Fruit fly (Drosophila melanogaster): ENCODE data around the gene CG13041.

CG13041 gene

DNA sequence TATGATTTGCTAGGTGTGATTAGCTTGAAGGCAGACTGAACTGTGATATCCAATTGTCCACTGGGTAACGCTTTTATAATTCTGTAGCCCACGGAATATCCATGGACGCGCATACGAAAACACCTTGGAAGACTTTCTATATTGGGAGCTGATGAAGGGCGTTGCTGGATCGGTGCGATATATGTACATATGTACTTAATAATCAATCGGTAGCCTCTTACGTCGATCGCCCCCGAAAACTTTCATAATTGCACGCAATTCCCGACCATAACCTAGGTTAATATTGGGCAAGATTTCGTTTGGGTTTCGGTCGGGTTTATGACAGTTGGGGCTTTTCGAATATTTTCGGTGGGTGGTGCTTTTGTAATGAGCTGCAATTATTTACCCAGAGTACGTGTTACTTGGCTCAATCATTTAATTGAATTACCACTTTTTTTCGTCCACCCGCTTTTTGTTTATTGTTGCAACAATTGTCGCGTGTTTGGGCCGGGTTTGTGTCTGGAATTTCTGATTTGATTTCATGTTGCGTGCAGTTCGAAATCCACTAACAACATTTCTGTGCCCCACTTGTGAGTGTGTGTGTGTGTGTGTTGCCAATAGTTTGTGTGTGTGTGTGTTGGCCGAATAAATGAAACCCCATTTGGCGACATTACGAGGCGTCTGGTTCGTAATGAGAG is 37.3 kb downstream of the CG13041 start, which contains the start of gene CG13049:
TSS of gene CG13049 (minus strand) at position 51 of the 677 bp plus-strand sequence.
- TF ChIP-seq CG7101 (tag; optimal IDR thresholded peaks at IDR 0.05) (no peak), CG7045 (GFP tag; optimal IDR thresholded peaks at IDR 0.05) (no peak), Clk (GFP tag; optimal IDR thresholded peaks at IDR 0.05) (no peak), tj (GFP tag; optimal IDR thresholded peaks at IDR 0.05) (no peak), CG5204 (GFP tag; optimal IDR thresholded peaks at IDR 0.05) (no peak), CG14711 (tag; optimal IDR thresholded peaks at IDR 0.05) (no peak)

DNA sequence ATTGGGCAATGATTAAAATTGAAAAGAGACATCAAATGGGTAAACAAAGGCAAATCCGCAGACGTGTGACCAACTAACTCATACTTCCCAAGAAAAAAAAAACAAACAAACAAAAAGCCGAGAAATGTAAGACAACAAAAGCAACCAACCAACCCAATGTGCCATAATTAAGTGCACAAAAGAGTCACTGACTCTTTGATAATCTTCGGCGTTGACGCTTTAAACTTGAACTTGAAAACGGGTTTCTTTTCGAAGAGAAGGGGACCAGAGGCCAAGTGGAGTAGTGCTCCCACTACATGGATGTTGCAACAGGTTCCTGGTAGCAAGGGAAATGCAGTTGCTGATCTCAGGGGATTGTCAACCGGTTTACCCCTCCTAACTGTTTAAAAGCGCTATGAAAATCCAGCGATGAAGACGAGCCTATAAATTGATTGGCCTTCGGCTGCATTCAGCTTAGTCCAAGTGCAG is 39.3 kb downstream of the CG13041 start, which contains the start of gene CG13064:
TSS of gene CG13064 (plus strand) at position 418 of the 468 bp plus-strand sequence.
- TF ChIP-seq CG7045 (GFP tag; optimal IDR thresholded peaks at IDR 0.05) (no peak), Hr96 (GFP tag; optimal IDR thresholded peaks at IDR 0.05) (no peak), cic (GFP tag; optimal IDR thresholded peaks at IDR 0.05) (no peak), CG7101 (tag; optimal IDR thresholded peaks at IDR 0.05) (no peak)

DNA sequence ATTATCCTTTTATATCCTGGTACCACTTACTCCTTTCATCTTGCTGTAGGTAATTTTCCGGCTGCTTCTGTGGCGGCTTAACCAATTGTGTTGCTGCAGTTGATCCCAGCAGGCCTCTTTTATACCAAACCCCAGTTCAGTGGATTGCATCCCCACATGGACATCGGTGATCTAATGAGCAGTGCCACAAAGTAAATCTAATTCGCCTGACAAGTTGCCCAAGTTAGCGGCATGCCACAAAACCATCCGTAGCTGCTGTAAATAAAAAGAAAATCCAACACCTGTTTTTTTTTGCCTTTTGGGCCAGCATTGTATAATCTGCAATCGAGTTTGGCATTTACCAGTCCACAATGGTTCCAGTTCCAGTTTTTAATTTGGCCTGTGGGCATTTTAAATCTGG is 40.2 kb downstream of the CG13041 start, which contains the start of gene CG13050:
TSS of gene CG13050 (minus strand) at position 101 of the 400 bp plus-strand sequence.
- TF ChIP-seq toe (GFP tag; optimal IDR thresholded peaks at IDR 0.05) (no peak), Mnt (GFP tag; optimal IDR thresholded peaks at IDR 0.05) (no peak), cic (GFP tag; optimal IDR thresholded peaks at IDR 0.05) (no peak), CG12768 (GFP tag; optimal IDR thresholded peaks at IDR 0.05) (no peak), CG1620 (GFP tag; optimal IDR thresholded peaks at IDR 0.05) (no peak), CG33017 (tag; optimal IDR thresholded peaks at IDR 0.05) (no peak), cnc (optimal IDR thresholded peaks at IDR 0.05) (no peak), pad (GFP tag; optimal IDR thresholded peaks at IDR 0.05) (no peak), kay (GFP tag; ENCODE audit: borderline replicate concordance) (no peak), Hr96 (GFP tag; optimal IDR thresholded peaks at IDR 0.05) (no peak), CG7045 (GFP tag; optimal IDR thresholded peaks at IDR 0.05) (no peak), Crg-1 (GFP tag; optimal IDR thresholded peaks at IDR 0.05) (no peak), CG14711 (tag; optimal IDR thresholded peaks at IDR 0.05) (no peak), CG7101 (tag; optimal IDR thresholded peaks at IDR 0.05) (no peak), ovo (GFP tag; optimal IDR thresholded peaks at IDR 0.05) (no peak), tj (GFP tag; optimal IDR thresholded peaks at IDR 0.05) (no peak), bab1 (GFP tag; optimal IDR thresholded peaks at IDR 0.05) (no peak), CG5204 (GFP tag; optimal IDR thresholded peaks at IDR 0.05) (no peak), Clk (GFP tag; optimal IDR thresholded peaks at IDR 0.05) (no peak)

dm6 chr3L:16277135-16277534 is 42.2 kb downstream of the CG13041 start, which contains the start of gene CG13065:
CG13065 (plus strand) TSS chr3L:16277435.
- TF ChIP-seq CG33017 (tag; optimal IDR thresholded peaks at IDR 0.05) (no peak), CG7101 (tag; optimal IDR thresholded peaks at IDR 0.05) (no peak)

DNA sequence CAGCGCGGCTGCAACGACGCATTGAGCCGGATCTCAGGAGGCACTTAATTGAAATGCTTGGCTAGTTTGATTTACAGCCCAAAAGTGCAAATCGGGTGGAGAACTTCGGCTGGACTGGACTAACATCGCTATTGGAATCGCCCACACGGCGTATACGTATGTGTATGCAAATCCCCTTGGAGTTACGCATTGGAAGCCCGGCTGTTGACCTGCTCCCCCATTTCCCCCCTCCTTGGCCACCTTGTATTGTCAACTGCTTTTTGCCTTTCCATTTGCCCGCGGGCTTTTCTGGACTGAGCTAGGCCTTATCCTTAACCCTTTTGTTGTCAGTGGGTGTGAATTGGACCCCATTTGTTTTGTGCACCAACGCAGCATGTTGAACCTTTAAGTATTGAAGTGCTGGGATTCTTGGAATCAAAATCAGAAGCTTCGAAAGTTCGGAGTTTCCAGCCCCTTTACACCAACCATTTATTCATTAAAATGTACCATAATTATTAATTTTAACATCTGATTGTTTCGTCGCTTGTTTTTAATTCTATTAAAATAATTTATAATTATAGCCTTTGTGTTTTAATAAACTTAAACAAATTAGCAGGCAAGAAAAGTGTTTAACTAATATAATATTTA is 43.8 kb downstream of the CG13041 start:
- TF ChIP-seq CG7045 (GFP tag; optimal IDR thresholded peaks at IDR 0.05) (no peak), cic (GFP tag; optimal IDR thresholded peaks at IDR 0.05) (no peak), CG1620 (GFP tag; optimal IDR thresholded peaks at IDR 0.05) (no peak), Hr96 (GFP tag; optimal IDR thresholded peaks at IDR 0.05) (no peak), CG11617 (GFP tag; optimal IDR thresholded peaks at IDR 0.05) (no peak), ovo (GFP tag; optimal IDR thresholded peaks at IDR 0.05) (no peak), CG33017 (tag; optimal IDR thresholded peaks at IDR 0.05) (no peak), Mnt (GFP tag; optimal IDR thresholded peaks at IDR 0.05) (no peak), pad (GFP tag; optimal IDR thresholded peaks at IDR 0.05) (no peak), tj (GFP tag; optimal IDR thresholded peaks at IDR 0.05) (no peak), CG5204 (GFP tag; optimal IDR thresholded peaks at IDR 0.05) (no peak), toe (GFP tag; optimal IDR thresholded peaks at IDR 0.05) (no peak), Clk (GFP tag; optimal IDR thresholded peaks at IDR 0.05) (no peak), cnc (optimal IDR thresholded peaks at IDR 0.05) (no peak), bab1 (GFP tag; optimal IDR thresholded peaks at IDR 0.05) (no peak), kay (GFP tag; ENCODE audit: borderline replicate concordance) (no peak), Crg-1 (GFP tag; optimal IDR thresholded peaks at IDR 0.05) (no peak)

- TF ChIP-seq bab1 (GFP tag; optimal IDR thresholded peaks at IDR 0.05) = no peak
- no peak for TF ChIP-seq kay (GFP tag; ENCODE audit: borderline replicate concordance)
- no peak for TF ChIP-seq cic (GFP tag; optimal IDR thresholded peaks at IDR 0.05)
- TF ChIP-seq CG7045 (GFP tag; optimal IDR thresholded peaks at IDR 0.05) = no peak
- TF ChIP-seq toe (GFP tag; optimal IDR thresholded peaks at IDR 0.05) = no peak
- no peak for TF ChIP-seq pad (GFP tag; optimal IDR thresholded peaks at IDR 0.05)
- no peak for TF ChIP-seq CG11617 (GFP tag; optimal IDR thresholded peaks at IDR 0.05)
- no peak for TF ChIP-seq ovo (GFP tag; optimal IDR thresholded peaks at IDR 0.05)
- no peak for TF ChIP-seq CG33017 (tag; optimal IDR thresholded peaks at IDR 0.05)
- TF ChIP-seq Crg-1 (GFP tag; optimal IDR thresholded peaks at IDR 0.05) = no peak
- TF ChIP-seq Mnt (GFP tag; optimal IDR thresholded peaks at IDR 0.05) = no peak
- TF ChIP-seq CG7101 (tag; optimal IDR thresholded peaks at IDR 0.05) = no peak
- TF ChIP-seq Hr96 (GFP tag; optimal IDR thresholded peaks at IDR 0.05) = no peak
- TF ChIP-seq CG5204 (GFP tag; optimal IDR thresholded peaks at IDR 0.05) = no peak
- TF ChIP-seq CG14711 (tag; optimal IDR thresholded peaks at IDR 0.05) = no peak
Measured at dm6 chr3L:16272338-16272959, 46.9 kb downstream of the CG13041 start, which contains the start of gene CG13066. CG13066 (plus strand) TSS chr3L:16272909.
